Worm (Caenorhabditis elegans) whole organism, L2 larva: ENCODE measurements around the gene fipr-9.

ENCODE experiments used
- F13H6.1 ChIP-seq: sonication (generic microtip); optimal IDR thresholded peaks from 2 replicates; lab custom pipeline; 2016; ENCODE audit warnings: missing genetic modification characterization, missing compliant biosample characterization
- ZK546.5 ChIP-seq: sonication (generic microtip); optimal IDR thresholded peaks from 2 replicates; lab custom pipeline; 2017; ENCODE audit warnings: missing biosample characterization, missing genetic modification characterization
- aly-2 ChIP-seq: fragments of 150-350 bp; optimal IDR thresholded peaks from 2 replicates; lab custom pipeline; 2014; ENCODE audit warnings: missing biosample characterization, missing genetic modification characterization
- ceh-82 ChIP-seq: fragments of 150-350 bp; optimal IDR thresholded peaks from 2 replicates; lab custom pipeline; 2014; ENCODE audit warnings: missing biosample characterization, missing genetic modification characterization
- crh-2 ChIP-seq: sonication (generic microtip); optimal IDR thresholded peaks from 2 replicates; lab custom pipeline; 2017; ENCODE audit warnings: missing biosample characterization, missing genetic modification characterization
- elt-1 ChIP-seq: fragments of 150-350 bp; optimal IDR thresholded peaks from 2 replicates; lab custom pipeline; 2014; ENCODE audit warnings: missing biosample characterization, missing genetic modification characterization
- lin-13 ChIP-seq: fragments of 150-350 bp; optimal IDR thresholded peaks from 2 replicates; lab custom pipeline; 2014; ENCODE audit warnings: missing biosample characterization, missing genetic modification reagents, missing genetic modification characterization
- mdl-1 ChIP-seq, 2 experiments: fragments of 150-350 bp in 1 of 2; sonication (generic microtip) in 1 of 2; optimal IDR thresholded peaks; 2 replicates each; lab custom pipeline; 2017; ENCODE audit warnings: missing biosample characterization in 2 of 2, missing genetic modification characterization in 2 of 2
- zag-1 ChIP-seq: fragments of 150-350 bp; optimal IDR thresholded peaks from 2 replicates; lab custom pipeline; 2014; ENCODE audit warnings: missing biosample characterization, missing genetic modification characterization
- ztf-11 ChIP-seq: sonication (generic microtip); optimal IDR thresholded peaks from 2 replicates; lab custom pipeline; 2017; ENCODE audit warnings: missing biosample characterization, missing genetic modification characterization

DNA sequence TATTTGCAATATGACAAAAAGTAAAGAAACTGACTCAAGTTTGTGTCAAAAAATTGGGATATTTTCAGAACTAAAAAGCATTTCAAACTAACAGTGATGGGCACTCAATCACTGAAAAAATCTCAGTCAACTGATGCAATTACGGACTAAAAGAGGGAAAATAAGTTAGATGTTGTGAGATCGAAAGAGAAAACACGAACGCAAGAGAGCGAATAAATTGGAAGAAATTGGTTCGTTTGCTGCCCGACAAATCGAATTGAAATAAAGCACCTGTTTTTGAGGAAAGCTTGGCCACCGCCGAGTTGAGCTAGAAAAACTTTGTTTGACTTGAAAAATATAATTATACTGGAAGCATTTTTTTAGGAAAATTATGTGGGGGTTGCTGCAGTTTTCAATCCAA lies 44.6 kb downstream of the fipr-9 start:
- TF ChIP-seq aly-2 (tag; lab: Kevin White, UChicago): no peak
- no peak for TF ChIP-seq ztf-11
- no peak for TF ChIP-seq lin-13 (GFP tag; lab: Kevin White, UChicago)
- TF ChIP-seq zag-1 (tag; lab: Kevin White, UChicago): no peak
- no peak for TF ChIP-seq ceh-82
- no peak for TF ChIP-seq ZK546.5 (tag; lab: Kevin White, UChicago)
- no peak for TF ChIP-seq F13H6.1 (tag; lab: Kevin White, UChicago)
- no peak for TF ChIP-seq elt-1
- TF ChIP-seq mdl-1 (tag; optimal IDR thresholded peaks at IDR 0.05; lab: Kevin White, UChicago): no peak
- TF ChIP-seq crh-2 (tag; lab: Kevin White, UChicago): no peak
